Fruit fly (Drosophila melanogaster) whole organism: ENCODE data around the gene CG33339.

Experiments
- CG8478 ChIP-seq: fragments of >200 bp; optimal IDR thresholded peaks from 2 replicates; lab custom pipeline; 2018; ENCODE audit warnings: inconsistent platforms
- EcR ChIP-seq, 2 experiments: fragments of >200 bp; optimal IDR thresholded peaks; 2 replicates each; lab custom pipeline; 2017; ENCODE audit warnings: missing biosample characterization in 2 of 2, missing genetic modification characterization in 2 of 2, missing genetic modification reagents in 2 of 2
- psq ChIP-seq: fragments of >200 bp; optimal IDR thresholded peaks from 2 replicates; lab custom pipeline; 2017
- usp ChIP-seq: fragments of >200 bp; optimal IDR thresholded peaks from 2 replicates; lab custom pipeline; 2017; ENCODE audit warnings: missing biosample characterization, missing genetic modification characterization, mixed read lengths

- TF ChIP-seq psq (lab: Kevin White, UChicago), result no peak
- TF ChIP-seq CG8478 (lab: Kevin White, UChicago), result no peak
- no peak for TF ChIP-seq EcR (GFP tag; optimal IDR thresholded peaks at IDR 0.05; lab: Kevin White, UChicago)
- TF ChIP-seq usp (GFP tag; lab: Kevin White, UChicago), result no peak
These were observed 1.2 kb downstream of the CG33339 start, which contains the start of gene CG33340 for dm6 chr3R:24362838-24363237.
